Worm (Caenorhabditis elegans) whole organism, L1 larva: ENCODE data around the gene M163.10.

Experiments used
- C16A3.4 ChIP-seq: fragments of 150-350 bp; optimal IDR thresholded peaks from 2 replicates; lab custom pipeline; 2014; ENCODE audit warnings: missing biosample characterization, missing genetic modification characterization
- F16B12.6 ChIP-seq: fragments of 150-350 bp; optimal IDR thresholded peaks from 2 replicates; lab custom pipeline; 2014; ENCODE audit warnings: missing biosample characterization, missing genetic modification characterization
- Y116A8C.19 ChIP-seq: sonication (generic microtip); optimal IDR thresholded peaks from 2 replicates; lab custom pipeline; 2016; ENCODE audit warnings: missing compliant biosample characterization, missing genetic modification characterization, borderline replicate concordance
- blmp-1 ChIP-seq: fragments of 150-350 bp; optimal IDR thresholded peaks from 2 replicates; lab custom pipeline; 2014; ENCODE audit warnings: missing biosample characterization, missing genetic modification characterization
- ceh-82 ChIP-seq, 3 experiments: fragments of 150-350 bp in 1 of 3; sonication (generic microtip) in 2 of 3; optimal IDR thresholded peaks; 2 replicates each; lab custom pipeline; 2014 to 2017; ENCODE audit warnings: missing biosample characterization in 3 of 3, missing genetic modification characterization in 3 of 3
- ceh-88 ChIP-seq: fragments of 200-800 bp; sonication (Bioruptor generic); IDR thresholded peaks from 2 replicates; pipeline ENCODE4 v1.3.6; 2022; ENCODE audit warnings: missing genetic modification characterization, missing compliant biosample characterization
- ceh-90 ChIP-seq: sonication (generic microtip); optimal IDR thresholded peaks from 2 replicates; lab custom pipeline; 2016; ENCODE audit warnings: missing genetic modification characterization, missing compliant biosample characterization
- ces-1 ChIP-seq: fragments of 150-350 bp; optimal IDR thresholded peaks from 2 replicates; lab custom pipeline; 2014; ENCODE audit warnings: missing biosample characterization, missing genetic modification reagents, missing genetic modification characterization
- dpl-1 ChIP-seq, 3 experiments: fragments of 150-350 bp in 2 of 3; sonication (generic microtip) in 1 of 3; optimal IDR thresholded peaks; 2 replicates each; lab custom pipeline; 2014 to 2017; ENCODE audit warnings: missing biosample characterization in 3 of 3, missing genetic modification characterization in 3 of 3, missing genetic modification reagents in 3 of 3
- dsc-1 ChIP-seq: sonication (generic microtip); optimal IDR thresholded peaks from 2 replicates; lab custom pipeline; 2016; ENCODE audit warnings: mild to moderate bottlenecking, missing genetic modification characterization, missing compliant biosample characterization
- elt-2 ChIP-seq: sonication (generic microtip); optimal IDR thresholded peaks from 2 replicates; lab custom pipeline; 2016; ENCODE audit warnings: missing genetic modification characterization, mild to moderate bottlenecking, inconsistent platforms, missing compliant biosample characterization, missing genetic modification reagents
- elt-3 ChIP-seq, 6 experiments: fragments of 150-350 bp in 1 of 6; sonication (generic microtip); optimal IDR thresholded peaks; 2 replicates each; lab custom pipeline; 2017 to 2018; ENCODE audit warnings: missing biosample characterization in 6 of 6, missing genetic modification characterization in 6 of 6, inconsistent platforms in 1 of 6
- fkh-4 ChIP-seq: sonication (generic microtip); optimal IDR thresholded peaks from 2 replicates; lab custom pipeline; 2016; ENCODE audit warnings: missing compliant biosample characterization, missing genetic modification characterization, borderline replicate concordance
- grh-1 ChIP-seq: fragments of 200-800 bp; sonication (Bioruptor generic); IDR thresholded peaks from 2 replicates; pipeline ENCODE4 v1.3.6; 2022; ENCODE audit warnings: missing genetic modification reagents, missing genetic modification characterization, missing compliant biosample characterization
- hlh-17 ChIP-seq: fragments of 200-800 bp; sonication (Bioruptor generic); optimal IDR thresholded peaks from 2 replicates; lab custom pipeline; 2018; ENCODE audit warnings: missing genetic modification characterization, mild to moderate bottlenecking, missing compliant biosample characterization, moderate library complexity, borderline replicate concordance
- irx-1 ChIP-seq: sonication (generic microtip); optimal IDR thresholded peaks from 2 replicates; lab custom pipeline; 2016; ENCODE audit warnings: missing genetic modification characterization, missing compliant biosample characterization
- isw-1 ChIP-seq: fragments of 200-800 bp; sonication (Bioruptor generic); IDR thresholded peaks from 2 replicates; pipeline ENCODE4 v1.3.6; 2022; ENCODE audit warnings: missing genetic modification characterization, missing compliant biosample characterization
- lin-13 ChIP-seq: fragments of 150-350 bp; optimal IDR thresholded peaks from 2 replicates; lab custom pipeline; 2014; ENCODE audit warnings: missing biosample characterization, missing genetic modification reagents, missing genetic modification characterization
- lin-14 ChIP-seq: fragments of 200-800 bp; sonication (Bioruptor generic); optimal IDR thresholded peaks from 2 replicates; lab custom pipeline; 2018; ENCODE audit warnings: mild to moderate bottlenecking, missing genetic modification characterization, moderate library complexity, missing compliant biosample characterization
- nhr-19 ChIP-seq: fragments of 200-800 bp; sonication (Bioruptor generic); conservative IDR thresholded peaks from 2 replicates; pipeline ENCODE4 v1.3.6; 2022; ENCODE audit warnings: missing genetic modification characterization, missing compliant biosample characterization
- nhr-20 ChIP-seq: sonication (generic microtip); optimal IDR thresholded peaks from 2 replicates; lab custom pipeline; 2016; ENCODE audit warnings: mild to moderate bottlenecking, missing genetic modification characterization, missing compliant biosample characterization
- nhr-47 ChIP-seq: sonication (generic microtip); optimal IDR thresholded peaks from 2 replicates; lab custom pipeline; 2016; ENCODE audit warnings: mild to moderate bottlenecking, missing genetic modification characterization, moderate library complexity, missing compliant biosample characterization
- nhr-71 ChIP-seq: sonication (generic microtip); optimal IDR thresholded peaks from 2 replicates; lab custom pipeline; 2016; ENCODE audit warnings: mild to moderate bottlenecking, missing genetic modification characterization, moderate library complexity, missing compliant biosample characterization
- nhr-84 ChIP-seq: sonication (generic microtip); optimal IDR thresholded peaks from 2 replicates; lab custom pipeline; 2017; ENCODE audit warnings: missing biosample characterization, missing genetic modification characterization
- nhr-85 ChIP-seq: sonication (generic microtip); peaks from one replicate; lab custom pipeline; 2016; ENCODE audit warnings: missing genetic modification characterization, inconsistent platforms, missing compliant biosample characterization
- nhr-90 ChIP-seq: sonication (generic microtip); optimal IDR thresholded peaks from 2 replicates; lab custom pipeline; 2016; ENCODE audit warnings: mild to moderate bottlenecking, missing genetic modification characterization, missing compliant biosample characterization; ENCODE audit not compliant: poor library complexity
- pag-3 ChIP-seq: sonication (generic microtip); optimal IDR thresholded peaks from 2 replicates; lab custom pipeline; 2017; ENCODE audit warnings: missing genetic modification characterization, mild to moderate bottlenecking, missing compliant biosample characterization, antibody characterized with exemption, borderline replicate concordance; ENCODE audit not compliant: insufficient read depth
- pqm-1 ChIP-seq: sonication (generic microtip); optimal IDR thresholded peaks from 3 replicates; lab custom pipeline; 2017; ENCODE audit warnings: missing biosample characterization, missing genetic modification characterization
- rnt-1 ChIP-seq: sonication (generic microtip); optimal IDR thresholded peaks from 2 replicates; lab custom pipeline; 2016; ENCODE audit warnings: mild to moderate bottlenecking, missing genetic modification characterization, moderate library complexity, missing compliant biosample characterization
- snu-23 ChIP-seq: sonication (generic microtip); optimal IDR thresholded peaks from 2 replicates; lab custom pipeline; 2016; ENCODE audit warnings: missing genetic modification characterization, missing compliant biosample characterization
- swsn-7 ChIP-seq: sonication (generic microtip); optimal IDR thresholded peaks from 2 replicates; lab custom pipeline; 2016; ENCODE audit warnings: missing genetic modification characterization, missing compliant biosample characterization
- tbx-2 ChIP-seq: sonication (generic microtip); optimal IDR thresholded peaks from 2 replicates; lab custom pipeline; 2016; ENCODE audit warnings: missing genetic modification characterization, missing compliant biosample characterization
- unc-130 ChIP-seq: fragments of 150-350 bp; optimal IDR thresholded peaks from 2 replicates; lab custom pipeline; 2017; ENCODE audit warnings: missing biosample characterization, missing genetic modification characterization, inconsistent platforms
- unc-62 ChIP-seq: fragments of 150-350 bp; optimal IDR thresholded peaks from 2 replicates; lab custom pipeline; 2014; ENCODE audit warnings: missing biosample characterization, missing genetic modification reagents, missing genetic modification characterization
- unc-98 ChIP-seq: fragments of 200-800 bp; sonication (Bioruptor generic); IDR thresholded peaks from 2 replicates; pipeline ENCODE4 v1.3.6; 2022; ENCODE audit warnings: missing genetic modification characterization, missing compliant biosample characterization
- vab-15 ChIP-seq: sonication (generic microtip); optimal IDR thresholded peaks from 2 replicates; lab custom pipeline; 2017; ENCODE audit warnings: missing genotype, mild to moderate bottlenecking, missing genetic modification characterization, missing compliant biosample characterization
- xbp-1 ChIP-seq: sonication (generic microtip); optimal IDR thresholded peaks from 2 replicates; lab custom pipeline; 2016; ENCODE audit warnings: missing genetic modification characterization, missing compliant biosample characterization
- zag-1 ChIP-seq: fragments of 150-350 bp; optimal IDR thresholded peaks from 2 replicates; lab custom pipeline; 2014; ENCODE audit warnings: missing biosample characterization, missing genetic modification characterization
- zip-4 ChIP-seq: fragments of 200-800 bp; sonication (Bioruptor generic); optimal IDR thresholded peaks from 2 replicates; lab custom pipeline; 2018; ENCODE audit warnings: mild to moderate bottlenecking, missing genetic modification characterization, moderate library complexity, missing compliant biosample characterization
- ztf-11 ChIP-seq, 2 experiments: sonication (generic microtip); optimal IDR thresholded peaks; 2 replicates each; lab custom pipeline; 2016 to 2017; ENCODE audit warnings: missing genetic modification characterization in 2 of 2, missing biosample characterization in 1 of 2, missing compliant biosample characterization in 1 of 2

M163.10 gene

ce11 chrX:14503282-14503681, 32.5 kb downstream of the M163.10 start:
- TF ChIP-seq lin-14 (GFP tag; lab: Kevin White, UChicago) (peak; percentile 47), vab-15 (tag; lab: Kevin White, UChicago) (no peak), zag-1 (tag; lab: Kevin White, UChicago) (no peak), nhr-84 (no peak), zip-4 (GFP tag; lab: Kevin White, UChicago) (no peak), hlh-17 (no peak), fkh-4 (tag; lab: Kevin White, UChicago) (no peak), rnt-1 (tag; lab: Kevin White, UChicago) (peak; percentile 28), unc-98 (GFP tag; lab: Robert Waterston, UW) (no peak), xbp-1 (tag; lab: Kevin White, UChicago) (no peak), swsn-7 (no peak), blmp-1 (peak; percentile 40), unc-62 (GFP tag; lab: Kevin White, UChicago) (no peak), ces-1 (GFP tag; lab: Kevin White, UChicago) (no peak), Y116A8C.19 (tag; lab: Kevin White, UChicago) (no peak), ceh-82 (tag; optimal IDR thresholded peaks at IDR 0.05; lab: Kevin White, UChicago) (no peak), isw-1 (no peak), nhr-90 (tag; lab: Kevin White, UChicago) (no peak), ceh-90 (tag; lab: Kevin White, UChicago) (no peak), nhr-71 (tag; lab: Kevin White, UChicago) (peak; percentile 34), nhr-19 (GFP tag; lab: Robert Waterston, UW) (no peak)

- TF ChIP-seq lin-13 (no peak), nhr-47 (tag; lab: Kevin White, UChicago) (no peak), nhr-20 (tag; lab: Kevin White, UChicago) (peak; percentile 52), nhr-71 (tag; lab: Kevin White, UChicago) (peak; percentile 52), rnt-1 (tag; lab: Kevin White, UChicago) (peak; percentile 22), lin-14 (GFP tag; lab: Kevin White, UChicago) (peak; percentile 53), blmp-1 (no peak), grh-1 (GFP tag; lab: Robert Waterston, UW) (0 out of 2 replicates have a peak, but pooled peaks have one; percentile 13), unc-130 (tag; lab: Kevin White, UChicago) (peak; percentile 3), nhr-85 (tag; lab: Kevin White, UChicago) (peak; percentile 73), nhr-19 (GFP tag; lab: Robert Waterston, UW) (peak; percentile 37), C16A3.4 (tag; lab: Kevin White, UChicago) (no peak), elt-2 (tag; lab: Kevin White, UChicago) (peak; percentile 31), ztf-11 (tag; optimal IDR thresholded peaks at IDR 0.05; lab: Kevin White, UChicago) (peak in 1 of 2 experiments; percentile 30)
Observed at ce11 chrX:14503800-14504550, 33.2 kb downstream of the M163.10 start, which contains the start of gene M163.1. Gene M163.1 (minus strand): TSS chrX:14503824.

ce11 chrX:14504551-14504902, 33.7 kb downstream of the M163.10 start:
- TF ChIP-seq elt-2 (tag; lab: Kevin White, UChicago) (peak; percentile 30), nhr-84 (no peak)

ce11 chrX:14505578-14506353, 35.0 kb downstream of the M163.10 start:
- TF ChIP-seq elt-3 (tag; optimal IDR thresholded peaks at IDR 0.05; lab: Kevin White, UChicago) (peak; percentile 26 to 98 (median 58)), unc-62 (GFP tag; lab: Kevin White, UChicago) (no peak), snu-23 (GFP tag; lab: Kevin White, UChicago) (peak; percentile 71), pag-3 (tag; lab: Kevin White, UChicago) (peak; percentile 15), dsc-1 (tag; lab: Kevin White, UChicago) (no peak), Y116A8C.19 (tag; lab: Kevin White, UChicago) (no peak), ceh-88 (GFP tag; lab: Robert Waterston, UW) (no peak), dpl-1 (GFP tag; optimal IDR thresholded peaks at IDR 0.05; lab: Kevin White, UChicago) (peak in 1 of 3 experiments; percentile 10), rnt-1 (tag; lab: Kevin White, UChicago) (peak; percentile 83), fkh-4 (tag; lab: Kevin White, UChicago) (no peak), F16B12.6 (tag; lab: Kevin White, UChicago) (peak; percentile 9), blmp-1 (no peak), lin-13 (no peak), irx-1 (tag; lab: Kevin White, UChicago) (peak; percentile 35), tbx-2 (tag; lab: Kevin White, UChicago) (peak; percentile 17), nhr-19 (GFP tag; lab: Robert Waterston, UW) (peak; percentile 73), grh-1 (GFP tag; lab: Robert Waterston, UW) (peak; percentile 69), ceh-90 (tag; lab: Kevin White, UChicago) (no peak), nhr-85 (tag; lab: Kevin White, UChicago) (peak; percentile 96), pqm-1 (peak; percentile 57)
